Worm (Caenorhabditis elegans) whole organism, late embryonic: ENCODE results near the gene F53F8.7.

Experiments used
- K09A11.1 ChIP-seq: sonication (generic microtip); optimal IDR thresholded peaks from 2 replicates; lab custom pipeline; 2017; ENCODE audit warnings: antibody characterized with exemption, mild to moderate bottlenecking, missing genetic modification characterization, missing compliant biosample characterization; ENCODE audit not compliant: insufficient read depth
- ama-1 ChIP-seq: fragments of 150-350 bp; optimal IDR thresholded peaks from 2 replicates; lab custom pipeline; 2014
- ceh-24 ChIP-seq: sonication (generic microtip); optimal IDR thresholded peaks from 2 replicates; lab custom pipeline; 2016; ENCODE audit warnings: mild to moderate bottlenecking, missing genetic modification characterization, missing compliant biosample characterization
- dmd-4 ChIP-seq: sonication (generic microtip); optimal IDR thresholded peaks from 2 replicates; lab custom pipeline; 2016; ENCODE audit warnings: borderline replicate concordance, missing genetic modification characterization, missing compliant biosample characterization
- elt-2 ChIP-seq: sonication (generic microtip); optimal IDR thresholded peaks from 2 replicates; lab custom pipeline; 2016; ENCODE audit warnings: missing genetic modification reagents, missing genetic modification characterization, missing compliant biosample characterization
- eyg-1 ChIP-seq: sonication (generic microtip); optimal IDR thresholded peaks from 2 replicates; lab custom pipeline; 2016; ENCODE audit warnings: missing genotype, missing genetic modification characterization, missing compliant biosample characterization
- hlh-30 ChIP-seq: sonication (generic microtip); optimal IDR thresholded peaks from 2 replicates; lab custom pipeline; 2017; ENCODE audit warnings: antibody characterized with exemption, missing genetic modification characterization, missing compliant biosample characterization; ENCODE audit not compliant: insufficient read depth
- npax-4 ChIP-seq: sonication (generic microtip); optimal IDR thresholded peaks from 2 replicates; lab custom pipeline; 2016; ENCODE audit warnings: missing genetic modification characterization, missing compliant biosample characterization
- sox-4 ChIP-seq: sonication (generic microtip); optimal IDR thresholded peaks from 2 replicates; lab custom pipeline; 2017; ENCODE audit warnings: mild to moderate bottlenecking, missing genetic modification characterization, inconsistent platforms, missing compliant biosample characterization
- unc-55 ChIP-seq: sonication (generic microtip); optimal IDR thresholded peaks from 2 replicates; lab custom pipeline; 2017; ENCODE audit warnings: missing biosample characterization, missing genetic modification reagents, missing genetic modification characterization

DNA sequence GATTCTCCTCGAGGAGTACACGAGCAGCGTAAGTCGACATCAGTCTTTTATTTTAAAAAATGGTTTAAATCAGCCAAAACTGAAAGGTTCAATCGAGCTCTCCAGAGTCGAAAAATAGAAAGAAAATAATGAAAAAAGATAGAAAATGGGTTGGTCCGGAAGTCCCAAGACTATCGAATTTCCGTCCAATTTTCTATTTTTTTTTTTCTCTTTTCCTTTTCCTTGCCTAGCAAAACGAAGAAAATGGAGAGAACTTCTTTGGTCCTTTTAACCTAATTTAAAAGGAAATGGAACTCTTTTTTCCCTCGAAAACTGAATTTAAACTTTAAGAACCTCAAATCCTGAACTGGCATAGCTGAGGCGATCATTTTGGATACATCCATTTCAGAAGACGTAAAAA, 41.2 kb upstream of the F53F8.7 start:
- TF ChIP-seq ceh-24 (tag; lab: Kevin White, UChicago), result no peak
- TF ChIP-seq K09A11.1 (tag; lab: Kevin White, UChicago), result no peak
- TF ChIP-seq npax-4 (tag; lab: Kevin White, UChicago), result no peak
- no peak for TF ChIP-seq sox-4 (tag; lab: Kevin White, UChicago)
- TF ChIP-seq unc-55 (GFP tag; lab: Kevin White, UChicago), result no peak
- no peak for TF ChIP-seq eyg-1 (tag; lab: Kevin White, UChicago)
- no peak for TF ChIP-seq ama-1
- TF ChIP-seq elt-2 (tag; lab: Kevin White, UChicago), result no peak
- TF ChIP-seq dmd-4 (tag; lab: Kevin White, UChicago), result no peak
- TF ChIP-seq hlh-30, result no peak
